Worm (Caenorhabditis elegans) whole organism, late embryonic: Measurements from ENCODE around the gene ZK550.6.

Experiments used
- T23F11.4 ChIP-seq: fragments of 200-800 bp; sonication (Bioruptor generic); optimal IDR thresholded peaks from 2 replicates; lab custom pipeline; 2018; ENCODE audit warnings: mild to moderate bottlenecking, missing genetic modification characterization, missing compliant biosample characterization
- dve-1 ChIP-seq: sonication (generic microtip); optimal IDR thresholded peaks from 2 replicates; lab custom pipeline; 2017; ENCODE audit warnings: antibody characterized with exemption, mild to moderate bottlenecking, missing genetic modification characterization, missing compliant biosample characterization
- eyg-1 ChIP-seq: sonication (generic microtip); optimal IDR thresholded peaks from 2 replicates; lab custom pipeline; 2016; ENCODE audit warnings: missing genotype, missing genetic modification characterization, missing compliant biosample characterization

DNA sequence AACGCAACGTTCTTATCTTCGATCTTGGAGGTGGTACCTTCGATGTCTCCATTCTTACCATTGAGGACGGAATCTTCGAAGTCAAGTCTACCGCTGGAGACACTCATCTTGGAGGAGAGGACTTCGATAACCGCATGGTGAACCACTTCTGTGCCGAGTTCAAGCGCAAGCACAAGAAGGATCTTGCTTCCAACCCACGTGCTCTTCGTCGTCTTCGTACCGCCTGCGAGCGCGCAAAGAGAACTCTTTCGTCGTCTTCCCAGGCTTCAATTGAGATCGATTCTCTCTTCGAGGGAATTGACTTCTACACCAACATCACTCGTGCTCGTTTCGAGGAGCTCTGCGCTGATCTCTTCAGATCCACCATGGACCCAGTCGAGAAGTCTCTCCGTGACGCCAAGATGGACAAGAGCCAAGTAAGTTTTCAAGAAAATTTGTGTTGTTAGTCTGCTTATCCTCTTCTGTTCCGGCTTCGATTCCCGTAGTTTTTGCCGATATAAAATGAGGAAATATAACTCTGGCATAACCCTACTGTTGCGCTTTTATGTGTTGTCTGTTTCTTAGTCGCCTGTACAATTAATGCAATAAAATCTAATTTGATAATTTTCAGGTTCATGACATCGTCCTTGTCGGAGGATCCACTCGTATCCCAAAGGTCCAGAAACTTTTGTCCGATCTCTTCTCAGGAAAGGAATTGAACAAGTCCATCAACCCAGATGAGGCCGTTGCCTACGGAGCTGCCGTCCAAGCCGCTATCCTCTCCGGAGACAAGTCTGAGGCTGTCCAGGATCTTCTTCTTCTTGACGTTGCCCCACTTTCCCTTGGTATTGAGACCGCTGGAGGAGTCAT lies 17.5 kb upstream of the ZK550.6 start:
- TF ChIP-seq T23F11.4 (GFP tag; lab: Kevin White, UChicago) (no peak), dve-1 (tag; lab: Kevin White, UChicago) (no peak), eyg-1 (tag; lab: Kevin White, UChicago) (no peak)
